Worm (Caenorhabditis elegans) whole organism, L3 larva: ENCODE measurements around the gene W06B4.1.

Source experiments
- aly-2 ChIP-seq: fragments of 150-350 bp; optimal IDR thresholded peaks from 2 replicates; lab custom pipeline; 2014; ENCODE audit warnings: missing biosample characterization, missing genetic modification characterization
- lin-15B ChIP-seq: fragments of 150-350 bp; optimal IDR thresholded peaks from 2 replicates; lab custom pipeline; 2014; ENCODE audit warnings: missing biosample characterization, missing genetic modification characterization
- snpc-4 ChIP-seq: fragments of 150-350 bp; optimal IDR thresholded peaks from 2 replicates; lab custom pipeline; 2014; ENCODE audit warnings: missing biosample characterization, missing genetic modification characterization
- unc-62 ChIP-seq: fragments of 150-350 bp; sonication (generic microtip); optimal IDR thresholded peaks from 4 replicates; lab custom pipeline; 2014; ENCODE audit warnings: missing biosample characterization, missing genetic modification reagents, missing genetic modification characterization

ce11 chrII:4441278-4441677 is 30.1 kb upstream of the W06B4.1 start:
- TF ChIP-seq snpc-4 (tag; lab: Kevin White, UChicago) (no peak), unc-62 (no peak), lin-15B (no peak), aly-2 (no peak)
